Fruit fly (Drosophila melanogaster): ENCODE results near the gene vls.
A peak's percentile ranks its signal among the peaks of the same experiment; 100 is the strongest.

Gene vls

dm6 chr2L:20027382-20027919, 38.0 kb downstream of the vls start, which contains the start of gene sNPF (continued):
- no peak for TF ChIP-seq lbe (GFP tag; optimal IDR thresholded peaks at IDR 0.05)
- TF ChIP-seq Dip2 (GFP tag; IDR thresholded peaks at IDR 0.05), result no peak
- TF ChIP-seq hkb (optimal IDR thresholded peaks at IDR 0.05), result no peak
- no peak for TF ChIP-seq hkb (GFP tag; IDR thresholded peaks at IDR 0.05)
- TF ChIP-seq CG4328 (GFP tag; optimal IDR thresholded peaks at IDR 0.05), result no peak
- peak; percentile 7 for TF ChIP-seq CrebB (tag; optimal IDR thresholded peaks at IDR 0.05)
- no peak for TF ChIP-seq CG34224 (GFP tag; IDR thresholded peaks at IDR 0.05; ENCODE audit: partially characterized antibody)
- no peak for TF ChIP-seq jigr1 (GFP tag; IDR thresholded peaks at IDR 0.05)
- no peak for TF ChIP-seq Lpt (GFP tag; optimal IDR thresholded peaks at IDR 0.05)
- no peak for TF ChIP-seq bigmax (GFP tag; optimal IDR thresholded peaks at IDR 0.05)
- TF ChIP-seq nmo (GFP tag; optimal IDR thresholded peaks at IDR 0.05), result peak; percentile 62
- TF ChIP-seq CG1603 (tag; optimal IDR thresholded peaks at IDR 0.05), result no peak
- no peak for TF ChIP-seq CG2712 (tag; optimal IDR thresholded peaks at IDR 0.05)
- peak; percentile 69 for TF ChIP-seq CoRest (tag; optimal IDR thresholded peaks at IDR 0.05)
- TF ChIP-seq CG9817 (tag; optimal IDR thresholded peaks at IDR 0.05), result peak; percentile 36
- TF ChIP-seq CG16813 (GFP tag; IDR thresholded peaks at IDR 0.05; ENCODE audit: partially characterized antibody), result no peak
- TF ChIP-seq CG10147 (GFP tag; optimal IDR thresholded peaks at IDR 0.05), result peak; percentile 71
- TF ChIP-seq scrt (GFP tag; optimal IDR thresholded peaks at IDR 0.05), result peak; percentile 98
- no peak for TF ChIP-seq Gsc (GFP tag; IDR thresholded peaks at IDR 0.05)
- TF ChIP-seq pan (optimal IDR thresholded peaks at IDR 0.05), result no peak
- no peak for TF ChIP-seq pan (GFP tag; optimal IDR thresholded peaks at IDR 0.05 in 1 of 2, IDR thresholded peaks at IDR 0.05 in 1 of 2)
- no peak for TF ChIP-seq CG3065 (GFP tag; optimal IDR thresholded peaks at IDR 0.05)
- no peak for TF ChIP-seq Oaz (GFP tag; IDR thresholded peaks at IDR 0.05)
- no peak for TF ChIP-seq corto (GFP tag; optimal IDR thresholded peaks at IDR 0.05)
- TF ChIP-seq E2f1 (GFP tag; IDR thresholded peaks at IDR 0.05), result no peak
- no peak for TF ChIP-seq CG9797 (GFP tag; optimal IDR thresholded peaks at IDR 0.05)
- TF ChIP-seq CG11456 (GFP tag; IDR thresholded peaks at IDR 0.05), result no peak
- TF ChIP-seq CG18764 (GFP tag; optimal IDR thresholded peaks at IDR 0.05), result no peak
- no peak for TF ChIP-seq gsb-n (tag; optimal IDR thresholded peaks at IDR 0.05)
- no peak for TF ChIP-seq GATAe (GFP tag; conservative IDR thresholded peaks at IDR 0.05)
- no peak for TF ChIP-seq CG6683 (GFP tag; optimal IDR thresholded peaks at IDR 0.05)
- no peak for TF ChIP-seq CG7271 (tag; optimal IDR thresholded peaks at IDR 0.05)
- no peak for TF ChIP-seq Neu2 (GFP tag; optimal IDR thresholded peaks at IDR 0.05; ENCODE audit: borderline replicate concordance)
- TF ChIP-seq pb (GFP tag; optimal IDR thresholded peaks at IDR 0.05), result peak; percentile 37
- TF ChIP-seq Trl (optimal IDR thresholded peaks at IDR 0.05), result no peak
- peak; percentile 41 for TF ChIP-seq Trl (GFP tag; optimal IDR thresholded peaks at IDR 0.05)
- TF ChIP-seq prd (optimal IDR thresholded peaks at IDR 0.05), result no peak
- TF ChIP-seq prd (GFP tag; IDR thresholded peaks at IDR 0.05), result no peak
- no peak for TF ChIP-seq CG15696 (tag; optimal IDR thresholded peaks at IDR 0.05)
- TF ChIP-seq pfk (GFP tag; optimal IDR thresholded peaks at IDR 0.05), result no peak
- TF ChIP-seq HmgD (GFP tag; optimal IDR thresholded peaks at IDR 0.05), result no peak
- no peak for TF ChIP-seq salm (tag; optimal IDR thresholded peaks at IDR 0.05)
- TF ChIP-seq pros (GFP tag; optimal IDR thresholded peaks at IDR 0.05), result no peak
- TF ChIP-seq Six4 (GFP tag; optimal IDR thresholded peaks at IDR 0.05), result peak; percentile 13
- TF ChIP-seq HLH4C (GFP tag; IDR thresholded peaks at IDR 0.05; ENCODE audit: partially characterized antibody), result no peak
- TF ChIP-seq CG32772 (GFP tag; IDR thresholded peaks at IDR 0.05), result no peak
- peak; percentile 58 for TF ChIP-seq tx (GFP tag; optimal IDR thresholded peaks at IDR 0.05)
- TF ChIP-seq fd64A (GFP tag; optimal IDR thresholded peaks at IDR 0.05), result no peak
- TF ChIP-seq cad (GFP tag; optimal IDR thresholded peaks at IDR 0.05), result no peak
- TF ChIP-seq h (optimal IDR thresholded peaks at IDR 0.05), result no peak
- no peak for TF ChIP-seq Fer2 (tag; optimal IDR thresholded peaks at IDR 0.05)
- peak; percentile 49 for TF ChIP-seq CG9609 (GFP tag; optimal IDR thresholded peaks at IDR 0.05)
- no peak for TF ChIP-seq CG17186 (GFP tag; optimal IDR thresholded peaks at IDR 0.05)

Measured in whole organism, embryonic.